Worm (Caenorhabditis elegans) whole organism, mixed stage, embryonic: ENCODE results near the gene cpr-1.

ENCODE experiments used
- M03D4.4 ChIP-seq: sonication (generic microtip); optimal IDR thresholded peaks from 2 replicates; lab custom pipeline; 2017; ENCODE audit warnings: mild to moderate bottlenecking, missing genetic modification characterization, missing compliant biosample characterization
- blmp-1 ChIP-seq: fragments of 150-350 bp; optimal IDR thresholded peaks from 2 replicates; lab custom pipeline; 2014; ENCODE audit warnings: missing biosample characterization, missing genetic modification characterization
- ces-1 ChIP-seq: fragments of 150-350 bp; optimal IDR thresholded peaks from 2 replicates; lab custom pipeline; 2014; ENCODE audit warnings: missing biosample characterization, missing genetic modification reagents, missing genetic modification characterization
- ham-2 ChIP-seq: fragments of 200-800 bp; sonication (Bioruptor generic); optimal IDR thresholded peaks from 2 replicates; lab custom pipeline; 2018; ENCODE audit warnings: mild to moderate bottlenecking, missing genetic modification characterization, missing compliant biosample characterization
- nhr-28 ChIP-seq: fragments of 150-350 bp; optimal IDR thresholded peaks from 2 replicates; lab custom pipeline; 2014; ENCODE audit warnings: missing biosample characterization, missing genetic modification characterization
- snpc-4 ChIP-seq: fragments of 150-350 bp; optimal IDR thresholded peaks from 2 replicates; lab custom pipeline; 2014; ENCODE audit warnings: missing biosample characterization, missing genetic modification characterization
- tbx-8 ChIP-seq: fragments of 200-800 bp; sonication (Bioruptor generic); optimal IDR thresholded peaks from 2 replicates; lab custom pipeline; 2018; ENCODE audit warnings: mild to moderate bottlenecking, missing genetic modification characterization, moderate library complexity, missing compliant biosample characterization
- unc-62 ChIP-seq: fragments of 150-350 bp; optimal IDR thresholded peaks from 2 replicates; lab custom pipeline; 2014; ENCODE audit warnings: missing biosample characterization, missing genetic modification reagents, missing genetic modification characterization
- ztf-11 ChIP-seq: fragments of 150-350 bp; optimal IDR thresholded peaks from 2 replicates; lab custom pipeline; 2014; ENCODE audit warnings: missing biosample characterization, missing genetic modification characterization

- TF ChIP-seq ham-2 (GFP tag; lab: Kevin White, UChicago): no peak
- no peak for TF ChIP-seq ztf-11 (tag; lab: Kevin White, UChicago)
- no peak for TF ChIP-seq ces-1 (GFP tag; lab: Kevin White, UChicago)
- TF ChIP-seq M03D4.4: no peak
- TF ChIP-seq nhr-28: no peak
- TF ChIP-seq blmp-1: no peak
- TF ChIP-seq tbx-8: no peak
- TF ChIP-seq unc-62 (GFP tag; lab: Kevin White, UChicago): no peak
- TF ChIP-seq snpc-4 (tag; lab: Kevin White, UChicago): no peak
These were observed 31.6 kb upstream of the cpr-1 start for ce11 chrV:11943737-11944136.
